Worm (Caenorhabditis elegans) whole organism, L1 larva: ENCODE measurements around the gene F54D5.9.

Experiments used
- C04F5.9 ChIP-seq: sonication (generic microtip); optimal IDR thresholded peaks from 2 replicates; lab custom pipeline; 2016; ENCODE audit warnings: missing genetic modification characterization, missing compliant biosample characterization
- C16A3.4 ChIP-seq: fragments of 150-350 bp; optimal IDR thresholded peaks from 2 replicates; lab custom pipeline; 2014; ENCODE audit warnings: missing biosample characterization, missing genetic modification characterization
- F16B12.6 ChIP-seq: fragments of 150-350 bp; optimal IDR thresholded peaks from 2 replicates; lab custom pipeline; 2014; ENCODE audit warnings: missing biosample characterization, missing genetic modification characterization
- aha-1 ChIP-seq: fragments of 150-350 bp; optimal IDR thresholded peaks from 2 replicates; lab custom pipeline; 2014; ENCODE audit warnings: missing biosample characterization, missing genetic modification characterization
- ama-1 ChIP-seq: fragments of 150-350 bp; optimal IDR thresholded peaks from 2 replicates; lab custom pipeline; 2014
- blmp-1 ChIP-seq: fragments of 150-350 bp; optimal IDR thresholded peaks from 2 replicates; lab custom pipeline; 2014; ENCODE audit warnings: missing biosample characterization, missing genetic modification characterization
- ceh-82 ChIP-seq, 3 experiments: fragments of 150-350 bp in 1 of 3; sonication (generic microtip) in 2 of 3; optimal IDR thresholded peaks; 2 replicates each; lab custom pipeline; 2014 to 2017; ENCODE audit warnings: missing biosample characterization in 3 of 3, missing genetic modification characterization in 3 of 3
- ceh-90 ChIP-seq: sonication (generic microtip); optimal IDR thresholded peaks from 2 replicates; lab custom pipeline; 2016; ENCODE audit warnings: missing genetic modification characterization, missing compliant biosample characterization
- dpl-1 ChIP-seq, 3 experiments: fragments of 150-350 bp in 2 of 3; sonication (generic microtip) in 1 of 3; optimal IDR thresholded peaks; 2 replicates each; lab custom pipeline; 2014 to 2017; ENCODE audit warnings: missing biosample characterization in 3 of 3, missing genetic modification characterization in 3 of 3, missing genetic modification reagents in 3 of 3
- efl-1 ChIP-seq, 4 experiments: fragments of 150-350 bp; optimal IDR thresholded peaks in 3 of 4; peaks in 1 of 4; 1 replicate in 1 of 4; 2 replicates in 3 of 4; lab custom pipeline; 2014; ENCODE audit warnings: missing biosample characterization in 2 of 4, missing genetic modification characterization in 2 of 4, missing genetic modification reagents in 2 of 4
- efl-3 ChIP-seq: fragments of 200-800 bp; sonication (Bioruptor generic); optimal IDR thresholded peaks from 2 replicates; lab custom pipeline; 2018; ENCODE audit warnings: mild to moderate bottlenecking, missing genetic modification characterization, missing compliant biosample characterization
- egl-13 ChIP-seq: sonication (generic microtip); optimal IDR thresholded peaks from 2 replicates; lab custom pipeline; 2016; ENCODE audit warnings: missing genotype, missing genetic modification reagents, missing genetic modification characterization, missing compliant biosample characterization
- elt-2 ChIP-seq: sonication (generic microtip); optimal IDR thresholded peaks from 2 replicates; lab custom pipeline; 2016; ENCODE audit warnings: missing genetic modification characterization, mild to moderate bottlenecking, inconsistent platforms, missing compliant biosample characterization, missing genetic modification reagents
- ets-5 ChIP-seq: fragments of 200-800 bp; sonication (Bioruptor generic); IDR thresholded peaks from 2 replicates; pipeline ENCODE4 v1.3.6; 2022; ENCODE audit warnings: missing genetic modification characterization, missing compliant biosample characterization
- fkh-10 ChIP-seq: sonication (generic microtip); optimal IDR thresholded peaks from 2 replicates; lab custom pipeline; 2017; ENCODE audit warnings: missing biosample characterization, missing genetic modification reagents, missing genetic modification characterization
- hlh-17 ChIP-seq: fragments of 200-800 bp; sonication (Bioruptor generic); optimal IDR thresholded peaks from 2 replicates; lab custom pipeline; 2018; ENCODE audit warnings: missing genetic modification characterization, mild to moderate bottlenecking, missing compliant biosample characterization, moderate library complexity, borderline replicate concordance
- hpl-2 ChIP-seq: fragments of 150-350 bp; optimal IDR thresholded peaks from 2 replicates; lab custom pipeline; 2014; ENCODE audit warnings: missing biosample characterization, missing genetic modification reagents, missing genetic modification characterization
- irx-1 ChIP-seq: sonication (generic microtip); optimal IDR thresholded peaks from 2 replicates; lab custom pipeline; 2016; ENCODE audit warnings: missing genetic modification characterization, missing compliant biosample characterization
- lin-13 ChIP-seq: fragments of 150-350 bp; optimal IDR thresholded peaks from 2 replicates; lab custom pipeline; 2014; ENCODE audit warnings: missing biosample characterization, missing genetic modification reagents, missing genetic modification characterization
- lin-14 ChIP-seq: fragments of 200-800 bp; sonication (Bioruptor generic); optimal IDR thresholded peaks from 2 replicates; lab custom pipeline; 2018; ENCODE audit warnings: mild to moderate bottlenecking, missing genetic modification characterization, moderate library complexity, missing compliant biosample characterization
- lin-35 ChIP-seq, 2 experiments: fragments of 150-350 bp; optimal IDR thresholded peaks; 2 replicates each; lab custom pipeline; 2014; ENCODE audit warnings: missing biosample characterization in 2 of 2, missing genetic modification characterization in 2 of 2, missing genetic modification reagents in 2 of 2
- lsy-2 ChIP-seq, 2 experiments: fragments of 150-350 bp; optimal IDR thresholded peaks; 2 replicates each; lab custom pipeline; 2014; ENCODE audit warnings: missing biosample characterization in 2 of 2, missing genetic modification characterization in 2 of 2
- mdl-1 ChIP-seq, 2 experiments: fragments of 150-350 bp; optimal IDR thresholded peaks; 2 replicates each; lab custom pipeline; 2014 to 2017; ENCODE audit warnings: missing biosample characterization in 2 of 2, missing genetic modification characterization in 2 of 2, inconsistent platforms in 1 of 2
- mep-1 ChIP-seq: fragments of 150-350 bp; optimal IDR thresholded peaks from 2 replicates; lab custom pipeline; 2014; ENCODE audit warnings: missing biosample characterization, missing genetic modification characterization
- nhr-28 ChIP-seq: fragments of 150-350 bp; optimal IDR thresholded peaks from 2 replicates; lab custom pipeline; 2014; ENCODE audit warnings: missing biosample characterization, missing genetic modification characterization
- nhr-71 ChIP-seq: sonication (generic microtip); optimal IDR thresholded peaks from 2 replicates; lab custom pipeline; 2016; ENCODE audit warnings: mild to moderate bottlenecking, missing genetic modification characterization, moderate library complexity, missing compliant biosample characterization
- nhr-77 ChIP-seq: fragments of 150-350 bp; optimal IDR thresholded peaks from 2 replicates; lab custom pipeline; 2014; ENCODE audit warnings: missing biosample characterization, missing genetic modification characterization
- nhr-85 ChIP-seq: sonication (generic microtip); peaks from one replicate; lab custom pipeline; 2016; ENCODE audit warnings: missing genetic modification characterization, inconsistent platforms, missing compliant biosample characterization
- pax-3 ChIP-seq: fragments of 200-800 bp; sonication (Bioruptor generic); optimal IDR thresholded peaks from 2 replicates; lab custom pipeline; 2018; ENCODE audit warnings: mild to moderate bottlenecking, missing genetic modification characterization, moderate library complexity, missing compliant biosample characterization
- rnt-1 ChIP-seq: sonication (generic microtip); optimal IDR thresholded peaks from 2 replicates; lab custom pipeline; 2016; ENCODE audit warnings: mild to moderate bottlenecking, missing genetic modification characterization, moderate library complexity, missing compliant biosample characterization
- snu-23 ChIP-seq: sonication (generic microtip); optimal IDR thresholded peaks from 2 replicates; lab custom pipeline; 2016; ENCODE audit warnings: missing genetic modification characterization, missing compliant biosample characterization
- swsn-7 ChIP-seq: sonication (generic microtip); optimal IDR thresholded peaks from 2 replicates; lab custom pipeline; 2016; ENCODE audit warnings: missing genetic modification characterization, missing compliant biosample characterization
- tbx-2 ChIP-seq: sonication (generic microtip); optimal IDR thresholded peaks from 2 replicates; lab custom pipeline; 2016; ENCODE audit warnings: missing genetic modification characterization, missing compliant biosample characterization
- unc-86 ChIP-seq: sonication (generic microtip); optimal IDR thresholded peaks from 2 replicates; lab custom pipeline; 2016; ENCODE audit warnings: missing genetic modification characterization, missing compliant biosample characterization
- unc-98 ChIP-seq: fragments of 200-800 bp; sonication (Bioruptor generic); IDR thresholded peaks from 2 replicates; pipeline ENCODE4 v1.3.6; 2022; ENCODE audit warnings: missing genetic modification characterization, missing compliant biosample characterization
- vab-15 ChIP-seq: sonication (generic microtip); optimal IDR thresholded peaks from 2 replicates; lab custom pipeline; 2017; ENCODE audit warnings: missing genotype, mild to moderate bottlenecking, missing genetic modification characterization, missing compliant biosample characterization
- xbp-1 ChIP-seq: sonication (generic microtip); optimal IDR thresholded peaks from 2 replicates; lab custom pipeline; 2016; ENCODE audit warnings: missing genetic modification characterization, missing compliant biosample characterization
- zag-1 ChIP-seq: fragments of 150-350 bp; optimal IDR thresholded peaks from 2 replicates; lab custom pipeline; 2014; ENCODE audit warnings: missing biosample characterization, missing genetic modification characterization
- zip-4 ChIP-seq: fragments of 200-800 bp; sonication (Bioruptor generic); optimal IDR thresholded peaks from 2 replicates; lab custom pipeline; 2018; ENCODE audit warnings: mild to moderate bottlenecking, missing genetic modification characterization, moderate library complexity, missing compliant biosample characterization
- ztf-11 ChIP-seq, 2 experiments: sonication (generic microtip); optimal IDR thresholded peaks; 2 replicates each; lab custom pipeline; 2016 to 2017; ENCODE audit warnings: missing genetic modification characterization in 2 of 2, missing biosample characterization in 1 of 2, missing compliant biosample characterization in 1 of 2
- ztf-4 ChIP-seq: fragments of 150-350 bp; optimal IDR thresholded peaks from 2 replicates; lab custom pipeline; 2014; ENCODE audit warnings: missing biosample characterization, missing genetic modification characterization

F54D5.9 gene

ce11 chrII:11566970-11567711 lies 22.5 kb upstream of the F54D5.9 start, which contains the start of gene F54D5.5:
TSS of gene F54D5.5 (minus strand) at chrII:11567020.
- peak; percentile 3 for TF ChIP-seq tbx-2 (tag; lab: Kevin White, UChicago)
- TF ChIP-seq lsy-2 (tag; optimal IDR thresholded peaks at IDR 0.05; lab: Kevin White, UChicago): peak in 1 of 2 experiments; percentile 45
- no peak for TF ChIP-seq irx-1 (tag; lab: Kevin White, UChicago)
- peak in 1 of 2 experiments; percentile 40 for TF ChIP-seq ztf-11 (tag; optimal IDR thresholded peaks at IDR 0.05; lab: Kevin White, UChicago)
- peak; percentile 9 for TF ChIP-seq snu-23 (GFP tag; lab: Kevin White, UChicago)
- peak in 2 of 3 experiments; percentile 22 to 75 for TF ChIP-seq dpl-1 (GFP tag; optimal IDR thresholded peaks at IDR 0.05; lab: Kevin White, UChicago)
- TF ChIP-seq ceh-82 (tag; optimal IDR thresholded peaks at IDR 0.05; lab: Kevin White, UChicago): peak in 2 of 3 experiments; percentile 12 to 28
- peak; percentile 7 for TF ChIP-seq unc-86 (tag; lab: Kevin White, UChicago)
- peak; percentile 8 for TF ChIP-seq egl-13 (tag; lab: Kevin White, UChicago)
- TF ChIP-seq lin-35 (GFP tag; optimal IDR thresholded peaks at IDR 0.05; lab: Kevin White, UChicago): peak; percentile 45 to 47
- TF ChIP-seq nhr-28 (tag; lab: Kevin White, UChicago): no peak
- TF ChIP-seq efl-1 (optimal IDR thresholded peaks at IDR 0.05; lab: Kevin White, UChicago): peak; percentile 25 to 62
- TF ChIP-seq efl-1 (GFP tag; optimal IDR thresholded peaks at IDR 0.05 in 1 of 2; lab: Kevin White, UChicago): peak; percentile 61 to 95
- peak; percentile 46 for TF ChIP-seq lin-14 (GFP tag; lab: Kevin White, UChicago)
- peak; percentile 1 for TF ChIP-seq F16B12.6 (tag; lab: Kevin White, UChicago)
- TF ChIP-seq nhr-85 (tag; lab: Kevin White, UChicago): peak; percentile 25
- TF ChIP-seq lin-13 (GFP tag; lab: Kevin White, UChicago): no peak
- no peak for TF ChIP-seq ztf-4 (tag; lab: Kevin White, UChicago)
- no peak for TF ChIP-seq nhr-77 (tag; lab: Kevin White, UChicago)
- TF ChIP-seq rnt-1 (tag; lab: Kevin White, UChicago): peak; percentile 5
- TF ChIP-seq mep-1: peak; percentile 44

DNA sequence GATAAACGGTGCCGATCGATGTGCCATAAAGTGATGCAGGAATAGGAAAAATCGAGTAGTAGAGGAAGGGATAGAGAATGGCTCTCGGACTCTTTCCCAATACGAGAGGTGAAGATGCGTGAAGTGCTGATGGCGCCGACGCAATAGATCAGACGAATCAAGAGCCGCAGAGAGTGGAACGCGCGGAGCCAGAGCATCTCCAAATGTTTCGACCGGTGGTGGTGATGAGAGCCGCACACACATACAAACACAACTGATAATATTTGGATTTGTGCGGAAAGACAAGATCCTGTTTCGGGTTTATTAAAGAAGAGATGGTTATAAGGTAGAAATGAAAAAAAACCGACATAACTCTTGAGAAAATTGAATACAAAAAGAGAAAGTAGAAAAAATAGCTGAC lies 19.5 kb upstream of the F54D5.9 start, which contains the start of gene F54D5.15:
Gene F54D5.15, minus strand, starts transcription at position 101 of the 400 bp plus-strand sequence.
- TF ChIP-seq C16A3.4 (no peak), mdl-1 (tag; optimal IDR thresholded peaks at IDR 0.05; lab: Kevin White, UChicago) (no peak), vab-15 (tag; lab: Kevin White, UChicago) (no peak), ceh-90 (tag; lab: Kevin White, UChicago) (no peak), hpl-2 (GFP tag; lab: Kevin White, UChicago) (no peak), fkh-10 (GFP tag; lab: Kevin White, UChicago) (no peak), lin-14 (GFP tag; lab: Kevin White, UChicago) (no peak), C04F5.9 (tag; lab: Kevin White, UChicago) (no peak), aha-1 (tag; lab: Kevin White, UChicago) (no peak), swsn-7 (tag; lab: Kevin White, UChicago) (no peak), blmp-1 (no peak), xbp-1 (tag; lab: Kevin White, UChicago) (no peak), zag-1 (tag; lab: Kevin White, UChicago) (no peak)
- TF ChIP-seq, all 84 proteins: peak for 0

- TF ChIP-seq zip-4 (GFP tag; lab: Kevin White, UChicago): no peak
- no peak for TF ChIP-seq pax-3 (tag; lab: Kevin White, UChicago)
- no peak for TF ChIP-seq efl-3 (GFP tag; lab: Kevin White, UChicago)
Observed at ce11 chrII:11556338-11556737, 11.7 kb upstream of the F54D5.9 start, which contains the start of gene F54D5.17. TSS of gene F54D5.17 (plus strand) at chrII:11556638.

- TF ChIP-seq hlh-17: no peak
- no peak for TF ChIP-seq C16A3.4
- TF ChIP-seq ets-5 (GFP tag; lab: Robert Waterston, UW): no peak
- no peak for TF ChIP-seq hpl-2 (GFP tag; lab: Kevin White, UChicago)
- no peak for TF ChIP-seq lin-35 (GFP tag; optimal IDR thresholded peaks at IDR 0.05; lab: Kevin White, UChicago)
- no peak for TF ChIP-seq ceh-82 (tag; optimal IDR thresholded peaks at IDR 0.05; lab: Kevin White, UChicago)
- TF ChIP-seq ama-1 (lab: Kevin White, UChicago): no peak
- no peak for TF ChIP-seq tbx-2 (tag; lab: Kevin White, UChicago)
- no peak for TF ChIP-seq elt-2
- no peak for TF ChIP-seq snu-23 (GFP tag; lab: Kevin White, UChicago)
- TF ChIP-seq xbp-1 (tag; lab: Kevin White, UChicago): no peak
- TF ChIP-seq ceh-90 (tag; lab: Kevin White, UChicago): no peak
- no peak for TF ChIP-seq lin-14 (GFP tag; lab: Kevin White, UChicago)
- TF ChIP-seq unc-98 (GFP tag; lab: Robert Waterston, UW): no peak
- no peak for TF ChIP-seq nhr-71 (tag; lab: Kevin White, UChicago)
Observed at ce11 chrII:11555634-11556033, 11.0 kb upstream of the F54D5.9 start, which contains the start of gene F54D5.24. TSS of gene F54D5.24 (plus strand) at chrII:11555949.
